Worm (Caenorhabditis elegans): ENCODE data around the gene unc-3.

unc-3 gene

DNA sequence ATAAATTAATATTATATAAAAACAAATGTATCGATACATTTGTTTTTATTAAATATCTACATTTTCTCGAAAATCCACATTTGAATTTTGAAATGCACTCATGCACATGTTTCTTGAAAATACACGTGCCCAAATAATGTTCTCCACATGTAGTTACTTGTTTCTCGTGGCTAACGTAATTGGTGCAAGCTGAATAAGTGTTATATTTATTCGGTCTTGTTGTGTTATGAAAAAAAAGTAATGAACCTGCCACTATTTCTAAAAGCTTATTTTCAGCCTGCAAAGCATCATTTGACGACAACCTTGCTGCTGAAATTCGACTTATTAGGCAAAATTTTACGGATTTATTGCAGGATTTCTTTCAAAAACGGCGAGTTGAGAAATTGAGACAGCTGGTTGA lies 40.1 kb downstream of the unc-3 start:
- TF ChIP-seq che-1 (tag; optimal IDR thresholded peaks at IDR 0.05) (no peak), unc-42 (tag; optimal IDR thresholded peaks at IDR 0.05) (peak; percentile 30), hlh-30 (tag; optimal IDR thresholded peaks at IDR 0.05; ENCODE audit: insufficient read depth) (peak; percentile 23), fkh-6 (tag; optimal IDR thresholded peaks at IDR 0.05) (no peak), sdc-2 (tag; optimal IDR thresholded peaks at IDR 0.05) (peak; percentile 98), ceh-31 (tag; optimal IDR thresholded peaks at IDR 0.05) (peak; percentile 22)

DNA sequence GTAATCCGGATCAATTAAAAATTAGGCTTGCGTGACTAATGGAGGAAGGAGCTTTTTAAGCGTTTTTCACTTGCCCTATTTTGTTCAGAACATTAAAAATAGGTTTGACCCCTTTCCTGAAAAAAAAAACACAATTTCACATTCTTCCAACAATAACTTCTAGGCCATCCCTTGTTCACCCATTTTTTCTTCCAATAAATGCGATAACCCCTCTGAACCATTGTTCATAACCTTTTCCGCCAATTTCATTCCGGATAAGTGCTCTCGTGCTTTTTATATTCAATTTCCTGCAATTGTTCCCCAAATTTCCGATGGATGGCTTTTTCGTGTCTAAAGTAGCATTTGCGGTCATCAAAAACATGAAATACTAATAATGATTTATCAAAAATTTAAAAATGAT lies 42.1 kb downstream of the unc-3 start:
- TF ChIP-seq nfya-1 (tag; optimal IDR thresholded peaks at IDR 0.05), result no peak
- TF ChIP-seq pax-1 (tag; optimal IDR thresholded peaks at IDR 0.05), result no peak
- no peak for TF ChIP-seq ceh-9 (tag; optimal IDR thresholded peaks at IDR 0.05)
- no peak for TF ChIP-seq madf-2 (tag; optimal IDR thresholded peaks at IDR 0.05)
- TF ChIP-seq tbx-7 (tag; optimal IDR thresholded peaks at IDR 0.05), result no peak
- no peak for TF ChIP-seq nhr-232 (tag; optimal IDR thresholded peaks at IDR 0.05)
- TF ChIP-seq ets-4 (tag; optimal IDR thresholded peaks at IDR 0.05), result no peak
- TF ChIP-seq ztf-16 (tag; optimal IDR thresholded peaks at IDR 0.05), result no peak
- TF ChIP-seq eyg-1 (tag; optimal IDR thresholded peaks at IDR 0.05), result no peak
- TF ChIP-seq sdc-2 (tag; optimal IDR thresholded peaks at IDR 0.05), result no peak
- no peak for TF ChIP-seq ceh-22 (tag; optimal IDR thresholded peaks at IDR 0.05)
- no peak for TF ChIP-seq pha-2 (tag; optimal IDR thresholded peaks at IDR 0.05)
- TF ChIP-seq ref-2 (tag; optimal IDR thresholded peaks at IDR 0.05), result no peak

DNA sequence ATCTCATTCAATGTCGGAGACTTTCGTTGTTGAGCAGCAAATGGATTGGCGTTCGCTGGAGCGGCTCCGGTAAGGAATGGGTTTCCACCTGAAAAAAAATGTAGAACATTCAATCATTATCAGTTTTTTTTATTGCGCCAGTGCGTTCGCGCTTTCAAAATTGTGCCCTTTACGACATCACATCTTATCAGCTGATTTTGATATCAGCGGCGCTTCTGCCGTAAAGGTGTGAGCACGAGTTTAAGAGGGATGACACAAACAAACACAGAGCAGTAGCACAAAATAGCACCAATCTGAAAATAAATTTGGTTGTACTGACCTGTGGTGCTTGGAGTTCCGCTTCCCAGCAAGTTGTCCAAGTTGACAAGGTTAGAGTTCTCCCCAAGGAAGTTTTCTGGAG lies 43.4 kb downstream of the unc-3 start:
- TF ChIP-seq ceh-19 (GFP tag; optimal IDR thresholded peaks at IDR 0.05), result no peak
- no peak for TF ChIP-seq lim-6 (tag; optimal IDR thresholded peaks at IDR 0.05)
- peak; percentile 34 for TF ChIP-seq elt-2 (tag; optimal IDR thresholded peaks at IDR 0.05)
- TF ChIP-seq gmeb-2 (tag; optimal IDR thresholded peaks at IDR 0.05), result no peak

DNA sequence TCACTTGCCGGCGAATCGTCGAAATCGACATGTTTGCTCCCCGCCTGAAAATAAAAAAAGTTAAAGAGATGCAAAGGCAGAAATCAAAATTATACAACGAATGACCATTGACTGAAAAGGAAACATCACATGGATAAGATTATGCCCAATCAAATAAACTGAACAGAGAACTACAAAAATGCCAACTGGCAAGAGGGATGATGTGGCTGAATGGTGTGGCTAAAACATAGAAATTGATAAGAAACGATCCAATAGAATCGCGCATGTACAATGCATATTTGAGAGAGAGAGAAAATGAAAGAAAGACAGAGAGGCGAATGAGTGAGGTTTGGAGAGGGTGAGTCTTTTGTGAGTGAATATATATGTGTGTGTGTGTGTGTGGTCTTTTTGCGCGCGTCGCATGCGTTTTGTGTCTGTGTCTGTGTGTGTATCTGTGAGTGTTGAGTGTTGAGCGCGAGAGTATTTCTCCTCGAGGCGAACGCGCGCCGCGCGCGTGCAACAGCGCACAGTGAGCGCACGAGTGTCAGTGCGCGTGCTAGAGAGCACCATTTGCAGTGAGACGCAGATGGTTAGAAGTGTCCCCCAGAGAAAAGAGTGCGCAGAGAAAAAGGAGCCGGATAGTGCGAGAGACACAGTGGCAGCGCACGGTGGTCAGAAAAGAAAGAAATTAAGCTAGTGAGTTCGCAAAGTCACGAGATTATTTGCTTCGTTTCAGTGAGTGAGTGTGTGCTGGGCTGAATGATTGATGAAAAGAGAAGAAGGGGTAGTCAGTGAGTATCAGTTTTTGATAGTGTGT lies 45.3 kb downstream of the unc-3 start, which contains the start of gene epn-1:
TSS of gene epn-1 (minus strand) at position 51 of the 796 bp plus-strand sequence.
- TF ChIP-seq ceh-6 (GFP tag; optimal IDR thresholded peaks at IDR 0.05) (peak; percentile 54), nhr-11 (tag; optimal IDR thresholded peaks at IDR 0.05) (no peak), madf-2 (tag; optimal IDR thresholded peaks at IDR 0.05) (peak; percentile 81), sdc-2 (tag; optimal IDR thresholded peaks at IDR 0.05) (peak; percentile 94), mec-3 (tag; optimal IDR thresholded peaks at IDR 0.05; ENCODE audit: borderline replicate concordance) (peak; percentile 47), ceh-14 (tag; optimal IDR thresholded peaks at IDR 0.05) (peak; percentile 94), nhr-232 (tag; optimal IDR thresholded peaks at IDR 0.05) (peak; percentile 41), pha-4 (tag; optimal IDR thresholded peaks at IDR 0.05) (no peak), Y22D7AL.16 (tag; optimal IDR thresholded peaks at IDR 0.05) (peak; percentile 48), ceh-18 (tag; optimal IDR thresholded peaks at IDR 0.05) (peak; percentile 97), ahr-1 (tag; optimal IDR thresholded peaks at IDR 0.05) (no peak), pag-3 (tag; optimal IDR thresholded peaks at IDR 0.05; ENCODE audit: borderline replicate concordance) (peak; percentile 62), ceh-30 (tag; optimal IDR thresholded peaks at IDR 0.05) (no peak), ceh-19 (GFP tag; optimal IDR thresholded peaks at IDR 0.05) (peak; percentile 54), C38D4.7 (GFP tag; optimal IDR thresholded peaks at IDR 0.05) (no peak), pqm-1 (tag; optimal IDR thresholded peaks at IDR 0.05) (peak; percentile 88), C08G9.2 (tag; optimal IDR thresholded peaks at IDR 0.05) (peak; percentile 76), T23F11.4 (GFP tag; optimal IDR thresholded peaks at IDR 0.05) (peak; percentile 53), unc-55 (GFP tag; optimal IDR thresholded peaks at IDR 0.05) (peak; percentile 89), rnt-1 (tag; optimal IDR thresholded peaks at IDR 0.05) (peak; percentile 95), pha-2 (tag; optimal IDR thresholded peaks at IDR 0.05) (no peak), lin-11 (tag; optimal IDR thresholded peaks at IDR 0.05) (peak; percentile 11), eyg-1 (tag; optimal IDR thresholded peaks at IDR 0.05) (peak; percentile 85), pat-9 (tag; optimal IDR thresholded peaks at IDR 0.05) (peak; percentile 52), F13H6.1 (tag; optimal IDR thresholded peaks at IDR 0.05) (peak; percentile 95), nfya-1 (tag; optimal IDR thresholded peaks at IDR 0.05) (peak; percentile 91), ceh-22 (tag; optimal IDR thresholded peaks at IDR 0.05) (peak; percentile 50), sox-2 (GFP tag; IDR thresholded peaks at IDR 0.05) (peak; percentile 22), ceh-45 (GFP tag; IDR thresholded peaks at IDR 0.05) (no peak), ceh-34 (tag; optimal IDR thresholded peaks at IDR 0.05) (peak; percentile 96), unc-86 (tag; optimal IDR thresholded peaks at IDR 0.05) (peak; percentile 22), ceh-24 (tag; optimal IDR thresholded peaks at IDR 0.05) (no peak)

All from whole organism, late embryonic.